Worm (Caenorhabditis elegans) whole organism, L4/young adult: ENCODE measurements around the gene rnh-1.0.

Experiments used
- dao-5 ChIP-seq: sonication (generic microtip); optimal IDR thresholded peaks from 2 replicates; lab custom pipeline; 2016; ENCODE audit warnings: missing genotype, missing genetic modification characterization, moderate library complexity, missing compliant biosample characterization
- him-1 ChIP-seq: sonication (generic microtip); optimal IDR thresholded peaks from 2 replicates; lab custom pipeline; 2016; ENCODE audit warnings: missing genotype, missing genetic modification reagents, missing genetic modification characterization, missing compliant biosample characterization

ce11 chrII:5033935-5034334 lies 38.8 kb downstream of the rnh-1.0 start, which contains the start of gene F33G12.3:
- TF ChIP-seq dao-5 (tag; lab: Kevin White, UChicago) (no peak), him-1 (tag; lab: Kevin White, UChicago) (no peak)
